Fruit fly (Drosophila melanogaster) whole organism, embryonic: ENCODE measurements around the gene RhoGAP19D.
A peak's percentile ranks its signal among the peaks of the same experiment; 100 is the strongest.

ENCODE experiments used
- Ada2b ChIP-seq: fragments of 200-800 bp; sonication (Bioruptor generic); IDR thresholded peaks from 2 replicates; pipeline ENCODE4 v1.3.6; 2022; ENCODE audit warnings: missing biosample characterization, missing genetic modification characterization
- Atf3 ChIP-seq: fragments of 200-800 bp; sonication (Bioruptor generic); optimal IDR thresholded peaks from 3 replicates; lab custom pipeline; 2016; ENCODE audit warnings: missing biosample characterization, missing genetic modification characterization
- CG10366 ChIP-seq: fragments of 200-800 bp; sonication (Bioruptor generic); IDR thresholded peaks from 2 replicates; pipeline ENCODE4 v1.3.6; 2022; ENCODE audit warnings: missing biosample characterization, missing genetic modification characterization
- CG12391 ChIP-seq: fragments of 200-800 bp; sonication (Bioruptor generic); optimal IDR thresholded peaks from 3 replicates; lab custom pipeline; 2018; ENCODE audit warnings: missing biosample characterization, mild to moderate bottlenecking, missing genetic modification characterization, moderate library complexity
- CG13424 ChIP-seq: fragments of 200-800 bp; sonication (Bioruptor generic); optimal IDR thresholded peaks from 2 replicates; lab custom pipeline; 2019; ENCODE audit warnings: missing biosample characterization, mild to moderate bottlenecking, missing genetic modification characterization, moderate library complexity
- CG15073 ChIP-seq: fragments of 200-800 bp; sonication (Bioruptor generic); optimal IDR thresholded peaks from 2 replicates; lab custom pipeline; 2016; ENCODE audit warnings: missing biosample characterization, missing genetic modification characterization
- CG1529 ChIP-seq: fragments of 200-800 bp; sonication (Bioruptor generic); optimal IDR thresholded peaks from 3 replicates; lab custom pipeline; 2018; ENCODE audit warnings: missing biosample characterization, missing genetic modification characterization
- CG15514 ChIP-seq: fragments of 200-800 bp; sonication (Bioruptor generic); optimal IDR thresholded peaks from 3 replicates; lab custom pipeline; 2017; ENCODE audit warnings: missing biosample characterization, missing genetic modification characterization, mild to moderate bottlenecking, moderate library complexity, missing genetic modification reagents
- CG1603 ChIP-seq: fragments of 200-800 bp; sonication (Bioruptor generic); optimal IDR thresholded peaks from 2 replicates; lab custom pipeline; 2019; ENCODE audit warnings: missing biosample characterization, mild to moderate bottlenecking, missing genetic modification characterization, moderate library complexity
- CG18619 ChIP-seq: fragments of 200-800 bp; sonication (Bioruptor generic); optimal IDR thresholded peaks from 3 replicates; lab custom pipeline; 2017; ENCODE audit warnings: missing biosample characterization, mild to moderate bottlenecking, missing genetic modification characterization
- CG2202 ChIP-seq: fragments of 200-800 bp; sonication (Bioruptor generic); optimal IDR thresholded peaks from 2 replicates; lab custom pipeline; 2018; ENCODE audit warnings: missing biosample characterization, mild to moderate bottlenecking, missing genetic modification characterization
- CG2889 ChIP-seq: fragments of 200-800 bp; sonication (Bioruptor generic); IDR thresholded peaks from 3 replicates; pipeline ENCODE4 v1.3.6; 2022; ENCODE audit warnings: missing biosample characterization, missing genetic modification characterization
- CG32767 ChIP-seq: fragments of 200-800 bp; sonication (Bioruptor generic); IDR thresholded peaks from 2 replicates; pipeline ENCODE4 v1.3.6; 2022; ENCODE audit warnings: missing biosample characterization, missing genetic modification characterization
- CG3847 ChIP-seq: fragments of 200-800 bp; sonication (Bioruptor generic); IDR thresholded peaks from 2 replicates; pipeline ENCODE4 v1.3.6; 2022; ENCODE audit warnings: missing biosample characterization, missing genetic modification characterization
- CG4360 ChIP-seq: fragments of 200-800 bp; sonication (Bioruptor generic); IDR thresholded peaks from 2 replicates; pipeline ENCODE4 v1.3.6; 2022; ENCODE audit warnings: missing biosample characterization, missing genetic modification characterization
- CG4617 ChIP-seq: fragments of 200-800 bp; sonication (Bioruptor generic); optimal IDR thresholded peaks from 3 replicates; lab custom pipeline; 2016; ENCODE audit warnings: missing biosample characterization, missing genetic modification characterization, borderline replicate concordance
- CG7556 ChIP-seq: fragments of 200-800 bp; sonication (Bioruptor generic); optimal IDR thresholded peaks from 2 replicates; lab custom pipeline; 2017; ENCODE audit warnings: missing biosample characterization, mild to moderate bottlenecking, missing genetic modification characterization
- CG7963 ChIP-seq: fragments of 200-800 bp; sonication (Bioruptor generic); IDR thresholded peaks from 3 replicates; pipeline ENCODE4 v1.3.6; 2022; ENCODE audit warnings: missing biosample characterization, missing genetic modification characterization; ENCODE audit not compliant: partially characterized antibody
- CG7987 ChIP-seq: fragments of 200-800 bp; sonication (Bioruptor generic); optimal IDR thresholded peaks from 2 replicates; lab custom pipeline; 2018; ENCODE audit warnings: missing biosample characterization, mild to moderate bottlenecking, missing genetic modification characterization, moderate library complexity
- CG8388 ChIP-seq: fragments of 200-800 bp; sonication (Bioruptor generic); optimal IDR thresholded peaks from 2 replicates; lab custom pipeline; 2019; ENCODE audit warnings: missing biosample characterization, mild to moderate bottlenecking, missing genetic modification characterization, moderate library complexity
- CG8478 ChIP-seq: fragments of >200 bp; optimal IDR thresholded peaks from 2 replicates; lab custom pipeline; 2018
- Dip2 ChIP-seq: fragments of 200-800 bp; sonication (Bioruptor generic); IDR thresholded peaks from 2 replicates; pipeline ENCODE4 v1.3.6; 2022; ENCODE audit warnings: missing biosample characterization, missing genetic modification characterization
- Doc3 ChIP-seq: fragments of 200-800 bp; sonication (Bioruptor generic); IDR thresholded peaks from 3 replicates; pipeline ENCODE4 v1.3.6; 2022; ENCODE audit warnings: missing biosample characterization, missing genetic modification characterization; ENCODE audit not compliant: partially characterized antibody
- E2f1 ChIP-seq: fragments of 200-800 bp; sonication (Bioruptor generic); IDR thresholded peaks from 2 replicates; pipeline ENCODE4 v1.3.6; 2022; ENCODE audit warnings: missing biosample characterization, missing genetic modification characterization
- Ets97D ChIP-seq: fragments of 200-800 bp; sonication (Bioruptor generic); optimal IDR thresholded peaks from 3 replicates; lab custom pipeline; 2016; ENCODE audit warnings: missing biosample characterization, missing genetic modification characterization
- HmgZ ChIP-seq: fragments of 200-800 bp; sonication (Bioruptor generic); optimal IDR thresholded peaks from 2 replicates; lab custom pipeline; 2018; ENCODE audit warnings: missing biosample characterization, mild to moderate bottlenecking, missing genetic modification characterization
- Hmr ChIP-seq: fragments of 200-800 bp; sonication (Bioruptor generic); optimal IDR thresholded peaks from 3 replicates; lab custom pipeline; 2017; ENCODE audit warnings: mild to moderate bottlenecking, missing biosample characterization, missing genetic modification reagents, missing genetic modification characterization
- Hmx ChIP-seq: fragments of 200-800 bp; sonication (Bioruptor generic); optimal IDR thresholded peaks from 2 replicates; lab custom pipeline; 2016; ENCODE audit warnings: missing biosample characterization, missing genetic modification characterization
- Hr3 ChIP-seq: fragments of 200-800 bp; sonication (Bioruptor generic); optimal IDR thresholded peaks from 3 replicates; lab custom pipeline; 2016; ENCODE audit warnings: missing biosample characterization, missing genetic modification characterization
- Kr ChIP-seq: fragments of 200-800 bp; sonication (Bioruptor generic); optimal IDR thresholded peaks from 2 replicates; lab custom pipeline; 2017; ENCODE audit warnings: missing biosample characterization, mild to moderate bottlenecking, missing genetic modification characterization
- Mad ChIP-seq: fragments of 200-800 bp; sonication (Bioruptor generic); optimal IDR thresholded peaks from 2 replicates; lab custom pipeline; 2016; ENCODE audit warnings: missing biosample characterization, missing genetic modification characterization
- NC2α ChIP-seq: fragments of 200-800 bp; sonication (Bioruptor generic); optimal IDR thresholded peaks from 2 replicates; lab custom pipeline; 2016; ENCODE audit warnings: missing biosample characterization, missing genetic modification characterization
- da ChIP-seq: fragments of 200-800 bp; sonication (Bioruptor generic); optimal IDR thresholded peaks from 2 replicates; lab custom pipeline; 2016; ENCODE audit warnings: missing biosample characterization, missing genetic modification characterization
- dm ChIP-seq: fragments of 200-800 bp; sonication (Bioruptor generic); optimal IDR thresholded peaks from 3 replicates; lab custom pipeline; 2016; ENCODE audit warnings: missing biosample characterization, missing genetic modification characterization
- exex ChIP-seq: fragments of 200-800 bp; sonication (Bioruptor generic); optimal IDR thresholded peaks from 4 replicates; lab custom pipeline; 2018; ENCODE audit warnings: missing biosample characterization, mild to moderate bottlenecking, missing genetic modification characterization, moderate library complexity
- ind ChIP-seq: fragments of 200-800 bp; sonication (Bioruptor generic); optimal IDR thresholded peaks from 3 replicates; lab custom pipeline; 2016; ENCODE audit warnings: missing biosample characterization, missing genetic modification characterization
- jigr1 ChIP-seq: fragments of 200-800 bp; sonication (Bioruptor generic); IDR thresholded peaks from 3 replicates; pipeline ENCODE4 v1.3.6; 2022; ENCODE audit warnings: missing biosample characterization, missing genetic modification characterization
- kni ChIP-seq: fragments of 200-800 bp; sonication (Bioruptor generic); optimal IDR thresholded peaks from 3 replicates; lab custom pipeline; 2017; ENCODE audit warnings: mild to moderate bottlenecking, missing biosample characterization, missing genetic modification reagents, missing genetic modification characterization
- lov ChIP-seq, 2 experiments: fragments of 200-800 bp in 1 of 2; fragments of >200 bp in 1 of 2; sonication (Bioruptor generic) in 1 of 2; IDR thresholded peaks in 1 of 2; optimal IDR thresholded peaks in 1 of 2; 2 replicates in 1 of 2; 3 replicates in 1 of 2; pipeline versions ENCODE4 v1.3.6 to Lab custom; 2017 to 2022; ENCODE audit warnings: missing biosample characterization in 1 of 2, missing genetic modification characterization in 1 of 2
- nmo ChIP-seq: fragments of 200-800 bp; sonication (Bioruptor generic); optimal IDR thresholded peaks from 2 replicates; lab custom pipeline; 2018; ENCODE audit warnings: missing biosample characterization, mild to moderate bottlenecking, missing genetic modification characterization, moderate library complexity
- org-1 ChIP-seq: fragments of 200-800 bp; sonication (Bioruptor generic); optimal IDR thresholded peaks from 2 replicates; lab custom pipeline; 2017; ENCODE audit warnings: missing biosample characterization, missing genetic modification characterization
- pb ChIP-seq: fragments of 200-800 bp; sonication (Bioruptor generic); optimal IDR thresholded peaks from 3 replicates; lab custom pipeline; 2016; ENCODE audit warnings: missing biosample characterization, missing genetic modification characterization
- row ChIP-seq: fragments of 200-800 bp; sonication (Bioruptor generic); IDR thresholded peaks from 3 replicates; pipeline ENCODE4 v1.3.6; 2022; ENCODE audit warnings: missing biosample characterization, missing genetic modification characterization
- sd ChIP-seq: fragments of 200-800 bp; sonication (Bioruptor generic); optimal IDR thresholded peaks from 3 replicates; lab custom pipeline; 2018; ENCODE audit warnings: missing biosample characterization, mild to moderate bottlenecking, missing genetic modification characterization, moderate library complexity
- sna ChIP-seq: fragments of 200-800 bp; sonication (Bioruptor generic); IDR thresholded peaks from 2 replicates; pipeline ENCODE4 v1.3.6; 2022; ENCODE audit warnings: missing biosample characterization, missing genetic modification characterization; ENCODE audit not compliant: partially characterized antibody
- tll ChIP-seq, 2 experiments: fragments of 200-800 bp in 1 of 2; fragments of >200 bp in 1 of 2; sonication (Bioruptor generic) in 1 of 2; optimal IDR thresholded peaks; 2 replicates each; lab custom pipeline; 2017 to 2019; ENCODE audit warnings: missing biosample characterization in 2 of 2, missing genetic modification characterization in 2 of 2, mild to moderate bottlenecking in 1 of 2, moderate library complexity in 1 of 2
- unpg ChIP-seq: fragments of 200-800 bp; sonication (Bioruptor generic); optimal IDR thresholded peaks from 3 replicates; lab custom pipeline; 2018; ENCODE audit warnings: missing biosample characterization, mild to moderate bottlenecking, missing genetic modification characterization, moderate library complexity
- vnd ChIP-seq: fragments of 200-800 bp; sonication (Bioruptor generic); IDR thresholded peaks from 3 replicates; pipeline ENCODE4 v1.3.6; 2022; ENCODE audit warnings: missing biosample characterization, missing genetic modification characterization; ENCODE audit not compliant: partially characterized antibody
- wek ChIP-seq: fragments of 200-800 bp; sonication (Bioruptor generic); optimal IDR thresholded peaks from 3 replicates; lab custom pipeline; 2018; ENCODE audit warnings: missing biosample characterization, mild to moderate bottlenecking, missing genetic modification characterization, moderate library complexity
- zf30C ChIP-seq: fragments of 200-800 bp; sonication (Bioruptor generic); optimal IDR thresholded peaks from 3 replicates; lab custom pipeline; 2018; ENCODE audit warnings: missing biosample characterization, mild to moderate bottlenecking, missing genetic modification characterization

Gene RhoGAP19D

DNA sequence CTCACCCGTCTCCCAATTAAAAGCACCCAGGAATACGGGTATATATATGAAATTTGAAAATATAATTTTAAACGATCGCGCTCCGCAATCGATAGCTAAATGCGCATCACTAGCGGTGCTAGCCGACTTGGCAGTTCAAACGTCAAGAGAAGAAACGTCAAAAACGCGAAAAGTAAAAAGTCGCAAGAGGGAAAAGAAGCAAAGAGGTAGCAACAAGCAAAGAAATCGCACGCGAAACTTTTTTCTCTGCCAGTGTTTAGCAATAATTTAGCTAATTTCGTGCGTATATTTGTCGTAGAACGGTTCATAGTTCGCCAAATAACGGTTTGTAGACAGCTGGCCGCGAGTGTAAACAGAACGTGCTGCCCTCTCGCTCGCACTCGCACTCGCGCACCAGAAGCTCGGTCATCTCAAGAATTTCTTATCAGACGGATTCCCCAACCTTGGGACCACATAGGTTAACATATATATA is 924 bp upstream of the RhoGAP19D start, which contains the start of gene CG1812 (continued):
- no peak for TF ChIP-seq lov (optimal IDR thresholded peaks at IDR 0.05; lab: Kevin White, UChicago)
- TF ChIP-seq lov (GFP tag; IDR thresholded peaks at IDR 0.05; lab: Robert Waterston, UW) = no peak
- TF ChIP-seq NC2α (GFP tag; lab: Kevin White, UChicago) = no peak
- no peak for TF ChIP-seq Kr (GFP tag; lab: Kevin White, UChicago)
- no peak for TF ChIP-seq da (GFP tag; lab: Kevin White, UChicago)
- peak; percentile 42 for TF ChIP-seq CG3847
- no peak for TF ChIP-seq CG2202 (tag; lab: Kevin White, UChicago)
- TF ChIP-seq sna (GFP tag; lab: Robert Waterston, UW) = no peak
- TF ChIP-seq CG15514 (GFP tag; lab: Kevin White, UChicago) = peak; percentile 60
- no peak for TF ChIP-seq zf30C (GFP tag; lab: Kevin White, UChicago)
- TF ChIP-seq CG1529 (GFP tag; lab: Kevin White, UChicago) = no peak
- TF ChIP-seq CG8478 = no peak
- TF ChIP-seq Ets97D = peak; percentile 43
- peak; percentile 8 for TF ChIP-seq org-1 (GFP tag; lab: Kevin White, UChicago)
- no peak for TF ChIP-seq pb (GFP tag; lab: Kevin White, UChicago)
- TF ChIP-seq Doc3 (GFP tag; lab: Robert Waterston, UW) = no peak
- peak; percentile 11 for TF ChIP-seq wek (GFP tag; lab: Kevin White, UChicago)
- TF ChIP-seq jigr1 (GFP tag; lab: Robert Waterston, UW) = no peak
- TF ChIP-seq Hr3 (GFP tag; lab: Kevin White, UChicago) = no peak
- TF ChIP-seq Ada2b (GFP tag; lab: Robert Waterston, UW) = peak; percentile 47; the same call in 1 of the 2 replicates
- no peak for TF ChIP-seq CG13424
- TF ChIP-seq CG15073 (GFP tag; lab: Kevin White, UChicago) = no peak
- TF ChIP-seq Atf3 (GFP tag; lab: Kevin White, UChicago) = no peak
- peak; percentile 40 for TF ChIP-seq CG12391 (tag; lab: Kevin White, UChicago)
- TF ChIP-seq CG8388 (GFP tag; lab: Kevin White, UChicago) = peak; percentile 5
- no peak for TF ChIP-seq CG32767 (GFP tag; lab: Robert Waterston, UW)
- peak; percentile 49 for TF ChIP-seq Hmr (GFP tag; lab: Kevin White, UChicago)
- peak; percentile 38 for TF ChIP-seq HmgZ
- no peak for TF ChIP-seq CG7987 (GFP tag; lab: Kevin White, UChicago)
- TF ChIP-seq dm (GFP tag; lab: Kevin White, UChicago) = no peak
- no peak for TF ChIP-seq CG2889 (GFP tag; lab: Robert Waterston, UW)
- peak; percentile 27 for TF ChIP-seq ind
- TF ChIP-seq CG4360 (GFP tag; lab: Robert Waterston, UW) = no peak
- peak; percentile 41 for TF ChIP-seq Mad (GFP tag; lab: Kevin White, UChicago)
- peak; percentile 83 for TF ChIP-seq CG4617
- no peak for TF ChIP-seq CG7963 (GFP tag; lab: Robert Waterston, UW)
- peak in 1 of 2 experiments; percentile 61 for TF ChIP-seq tll (GFP tag; optimal IDR thresholded peaks at IDR 0.05; lab: Kevin White, UChicago)
- TF ChIP-seq nmo (GFP tag; lab: Kevin White, UChicago) = peak; percentile 45
- peak; percentile 9 for TF ChIP-seq exex (tag; lab: Kevin White, UChicago)
- peak; percentile 78 for TF ChIP-seq row (GFP tag; lab: Robert Waterston, UW)
- peak; percentile 56 for TF ChIP-seq CG1603 (tag; lab: Kevin White, UChicago)
- peak; percentile 1 for TF ChIP-seq CG18619 (GFP tag; lab: Kevin White, UChicago)
- peak; percentile 96 for TF ChIP-seq sd (tag; lab: Kevin White, UChicago)
- no peak for TF ChIP-seq Hmx (GFP tag; lab: Kevin White, UChicago)
- TF ChIP-seq Dip2 (GFP tag; lab: Robert Waterston, UW) = no peak
- peak; percentile 53 for TF ChIP-seq unpg (GFP tag; lab: Kevin White, UChicago)
- no peak for TF ChIP-seq vnd (GFP tag; lab: Robert Waterston, UW)
- TF ChIP-seq CG7556 (GFP tag; lab: Kevin White, UChicago) = no peak
- TF ChIP-seq E2f1 = 0 out of 2 replicates have a peak, but pooled peaks have one; percentile 49
- TF ChIP-seq CG10366 (GFP tag; lab: Robert Waterston, UW) = peak; percentile 47
- no peak for TF ChIP-seq kni (GFP tag; lab: Kevin White, UChicago)
